Fruit fly (Drosophila melanogaster): Measurements from ENCODE around the gene Dip-C.

Dip-C gene

DNA sequence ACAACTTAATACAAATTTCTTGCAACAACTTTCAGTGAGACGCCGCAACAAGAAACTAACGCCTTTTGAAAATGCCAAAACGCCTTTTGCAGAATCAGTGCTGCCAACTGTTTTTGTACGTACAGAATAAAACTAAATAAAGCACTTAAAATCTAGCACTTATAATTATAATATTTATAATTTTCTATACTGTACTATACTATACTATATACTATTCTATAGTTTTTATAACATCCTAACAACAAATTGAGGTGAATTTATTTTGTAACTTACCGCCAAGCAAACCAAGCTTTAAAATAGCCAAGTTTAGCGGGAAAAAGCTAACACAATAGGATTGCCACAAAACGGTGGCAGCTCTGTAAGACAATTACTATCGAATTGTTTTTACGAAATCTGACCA lies 20.2 kb upstream of the Dip-C start, which contains the start of the genes Aos1 and Srlp (continued):
- no peak for TF ChIP-seq CG16815 (GFP tag; optimal IDR thresholded peaks at IDR 0.05)
- TF ChIP-seq eve (GFP tag; optimal IDR thresholded peaks at IDR 0.05): no peak
- TF ChIP-seq CG17359 (tag; optimal IDR thresholded peaks at IDR 0.05): peak; percentile 35
- TF ChIP-seq Chrac-16 (GFP tag; optimal IDR thresholded peaks at IDR 0.05): peak; percentile 38
- peak; percentile 43 for TF ChIP-seq nom (GFP tag; optimal IDR thresholded peaks at IDR 0.05)
- TF ChIP-seq HLH54F (GFP tag; optimal IDR thresholded peaks at IDR 0.05): no peak
- TF ChIP-seq pho (GFP tag; optimal IDR thresholded peaks at IDR 0.05): no peak
- no peak for TF ChIP-seq CG18476 (GFP tag; optimal IDR thresholded peaks at IDR 0.05)
- peak; percentile 50 for TF ChIP-seq CG3281 (GFP tag; optimal IDR thresholded peaks at IDR 0.05)
- no peak for TF ChIP-seq CG43689 (GFP tag; IDR thresholded peaks at IDR 0.05)
- TF ChIP-seq Adf1 (GFP tag; IDR thresholded peaks at IDR 0.05): no peak
- TF ChIP-seq hbn (GFP tag; IDR thresholded peaks at IDR 0.05; ENCODE audit: partially characterized antibody): no peak; the same call in 1 of the 2 replicates
- TF ChIP-seq gt (GFP tag; IDR thresholded peaks at IDR 0.05): no peak
- TF ChIP-seq CG1603 (tag; optimal IDR thresholded peaks at IDR 0.05): peak; percentile 9
- TF ChIP-seq z (GFP tag; IDR thresholded peaks at IDR 0.05): no peak
- TF ChIP-seq Bgb (GFP tag; IDR thresholded peaks at IDR 0.05; ENCODE audit: partially characterized antibody): no peak
- TF ChIP-seq Sry-β (GFP tag; optimal IDR thresholded peaks at IDR 0.05): peak; percentile 98
- no peak for TF ChIP-seq CG18599 (GFP tag; optimal IDR thresholded peaks at IDR 0.05)
- no peak for TF ChIP-seq cg (GFP tag; optimal IDR thresholded peaks at IDR 0.05)
- no peak for TF ChIP-seq CG6175 (GFP tag; IDR thresholded peaks at IDR 0.05)
- TF ChIP-seq CG10431 (GFP tag; optimal IDR thresholded peaks at IDR 0.05): no peak
- TF ChIP-seq Jarid2 (GFP tag; optimal IDR thresholded peaks at IDR 0.05): no peak
- no peak for TF ChIP-seq CG10462 (GFP tag; optimal IDR thresholded peaks at IDR 0.05)
- no peak for TF ChIP-seq CG10366 (GFP tag; IDR thresholded peaks at IDR 0.05)
- TF ChIP-seq gem (tag; optimal IDR thresholded peaks at IDR 0.05): no peak
- TF ChIP-seq vfl (GFP tag; optimal IDR thresholded peaks at IDR 0.05): no peak
- no peak for TF ChIP-seq Hsf (GFP tag; optimal IDR thresholded peaks at IDR 0.05)
- no peak for TF ChIP-seq Aef1 (GFP tag; IDR thresholded peaks at IDR 0.05)
- peak; percentile 77 for TF ChIP-seq nmo (GFP tag; optimal IDR thresholded peaks at IDR 0.05)
- no peak for TF ChIP-seq ranshi (GFP tag; IDR thresholded peaks at IDR 0.05)
- no peak for TF ChIP-seq CG2202 (tag; optimal IDR thresholded peaks at IDR 0.05)
- no peak for TF ChIP-seq CG14965 (GFP tag; optimal IDR thresholded peaks at IDR 0.05; ENCODE audit: borderline replicate concordance)
- peak; percentile 70 for TF ChIP-seq CG10267 (tag; optimal IDR thresholded peaks at IDR 0.05)
- no peak for TF ChIP-seq jumu (GFP tag; optimal IDR thresholded peaks at IDR 0.05)
- TF ChIP-seq CG7839 (tag; optimal IDR thresholded peaks at IDR 0.05): no peak
- peak; percentile 58 for TF ChIP-seq CG15514 (GFP tag; optimal IDR thresholded peaks at IDR 0.05)
- no peak for TF ChIP-seq croc (GFP tag; conservative IDR thresholded peaks at IDR 0.05)
- no peak for TF ChIP-seq Side (GFP tag; optimal IDR thresholded peaks at IDR 0.05)
- peak; percentile 1; the same call in 1 of the 4 replicates for TF ChIP-seq Gug (GFP tag; IDR thresholded peaks at IDR 0.05)
- no peak for TF ChIP-seq rib (GFP tag; IDR thresholded peaks at IDR 0.05)
- no peak for TF ChIP-seq jing (GFP tag; optimal IDR thresholded peaks at IDR 0.05)
- no peak for TF ChIP-seq hkb (optimal IDR thresholded peaks at IDR 0.05)
- no peak for TF ChIP-seq hkb (GFP tag; IDR thresholded peaks at IDR 0.05)
- no peak for TF ChIP-seq Neu2 (GFP tag; optimal IDR thresholded peaks at IDR 0.05; ENCODE audit: borderline replicate concordance)
- no peak for TF ChIP-seq Mrtf (GFP tag; IDR thresholded peaks at IDR 0.05)
- TF ChIP-seq CG4328 (GFP tag; optimal IDR thresholded peaks at IDR 0.05): peak; percentile 12
- TF ChIP-seq CG31388 (GFP tag; optimal IDR thresholded peaks at IDR 0.05): no peak
- TF ChIP-seq stwl (tag; optimal IDR thresholded peaks at IDR 0.05): peak; percentile 53
- no peak for TF ChIP-seq ac (GFP tag; optimal IDR thresholded peaks at IDR 0.05)
- no peak for TF ChIP-seq jigr1 (GFP tag; IDR thresholded peaks at IDR 0.05)
- TF ChIP-seq ERR (GFP tag; optimal IDR thresholded peaks at IDR 0.05): no peak
- TF ChIP-seq CG10543 (GFP tag; optimal IDR thresholded peaks at IDR 0.05): peak; percentile 41
